Worm (Caenorhabditis elegans) whole organism, young adult: Measurements from ENCODE around the gene acdh-9.
"Not testable (repeated sequence)": the region's sequence is repeated elsewhere in the genome, so short reads cannot be mapped to it uniquely, and the experiment has no call there.

Source experiments
- B0019.2 ChIP-seq: fragments of 200-800 bp; sonication (Bioruptor generic); conservative IDR thresholded peaks from 2 replicates; pipeline ENCODE4 v1.3.6; 2022; ENCODE audit warnings: missing genetic modification reagents, missing genetic modification characterization, missing compliant biosample characterization
- B0035.1 ChIP-seq: sonication (generic microtip); optimal IDR thresholded peaks from 2 replicates; lab custom pipeline; 2016; ENCODE audit warnings: missing genetic modification characterization, mild to moderate bottlenecking, missing compliant biosample characterization, missing genotype, missing genetic modification reagents
- C17E4.6 ChIP-seq: fragments of 200-800 bp; sonication (Bioruptor generic); IDR thresholded peaks from 2 replicates; pipeline ENCODE4 v1.3.6; 2022; ENCODE audit warnings: missing genetic modification reagents, missing genetic modification characterization, missing compliant biosample characterization
- F10E7.11 ChIP-seq: sonication (generic microtip); optimal IDR thresholded peaks from 2 replicates; lab custom pipeline; 2017; ENCODE audit warnings: mild to moderate bottlenecking, missing genetic modification characterization, moderate library complexity, missing compliant biosample characterization
- F22D6.2 ChIP-seq: sonication (generic microtip); optimal IDR thresholded peaks from 2 replicates; lab custom pipeline; 2016; ENCODE audit warnings: mild to moderate bottlenecking, missing genetic modification characterization, missing compliant biosample characterization
- F37B4.10 ChIP-seq: fragments of 200-800 bp; sonication (Bioruptor generic); IDR thresholded peaks from 2 replicates; pipeline ENCODE4 v1.3.6; 2022; ENCODE audit warnings: missing genetic modification characterization, missing compliant biosample characterization
- F49E8.2 ChIP-seq: sonication (generic microtip); optimal IDR thresholded peaks from 3 replicates; lab custom pipeline; 2017; ENCODE audit warnings: missing genetic modification characterization, mild to moderate bottlenecking, missing compliant biosample characterization, antibody characterized with exemption, moderate library complexity; ENCODE audit not compliant: insufficient read depth
- F55B11.4 ChIP-seq: sonication (generic microtip); optimal IDR thresholded peaks from 2 replicates; lab custom pipeline; 2016; ENCODE audit warnings: missing compliant biosample characterization, missing genetic modification characterization, borderline replicate concordance; ENCODE audit not compliant: insufficient read depth
- T26A5.8 ChIP-seq: sonication (generic microtip); optimal IDR thresholded peaks from 2 replicates; lab custom pipeline; 2016; ENCODE audit warnings: missing genetic modification characterization, missing compliant biosample characterization
- Y79H2A.3 ChIP-seq: fragments of 200-800 bp; sonication (Bioruptor generic); conservative IDR thresholded peaks from 2 replicates; pipeline ENCODE4 v1.3.6; 2022; ENCODE audit warnings: missing genetic modification reagents, missing genetic modification characterization, missing compliant biosample characterization
- ZK185.1 ChIP-seq: sonication (generic microtip); optimal IDR thresholded peaks from 2 replicates; lab custom pipeline; 2016; ENCODE audit warnings: mild to moderate bottlenecking, missing genetic modification characterization, missing compliant biosample characterization; ENCODE audit not compliant: poor library complexity, severe bottlenecking
- akir-1 ChIP-seq: fragments of 200-800 bp; sonication (Bioruptor generic); optimal IDR thresholded peaks from 2 replicates; lab custom pipeline; 2018; ENCODE audit warnings: mild to moderate bottlenecking, missing genetic modification characterization, moderate library complexity, missing compliant biosample characterization
- athp-1 ChIP-seq: sonication (generic microtip); optimal IDR thresholded peaks from 2 replicates; lab custom pipeline; 2017; ENCODE audit warnings: mild to moderate bottlenecking, missing genetic modification characterization, missing compliant biosample characterization
- bed-1 ChIP-seq: fragments of 200-800 bp; sonication (Bioruptor generic); IDR thresholded peaks from 2 replicates; pipeline ENCODE4 v1.3.6; 2022; ENCODE audit warnings: missing genetic modification reagents, missing genetic modification characterization, missing compliant biosample characterization
- ccch-3 ChIP-seq: fragments of 200-800 bp; sonication (Bioruptor generic); optimal IDR thresholded peaks from 2 replicates; lab custom pipeline; 2018; ENCODE audit warnings: mild to moderate bottlenecking, missing genetic modification characterization, missing compliant biosample characterization
- ceh-27 ChIP-seq: fragments of 200-800 bp; sonication (Bioruptor generic); optimal IDR thresholded peaks from 2 replicates; lab custom pipeline; 2018; ENCODE audit warnings: mild to moderate bottlenecking, missing genetic modification characterization, moderate library complexity, missing compliant biosample characterization
- ceh-79 ChIP-seq: sonication (generic microtip); optimal IDR thresholded peaks from 2 replicates; lab custom pipeline; 2017; ENCODE audit warnings: mild to moderate bottlenecking, missing genetic modification characterization, missing compliant biosample characterization
- ceh-91 ChIP-seq: fragments of 200-800 bp; sonication (Bioruptor generic); IDR thresholded peaks from 2 replicates; pipeline ENCODE4 v1.3.6; 2022; ENCODE audit warnings: missing genetic modification reagents, missing genetic modification characterization, missing compliant biosample characterization
- chd-7 ChIP-seq: sonication (generic microtip); optimal IDR thresholded peaks from 2 replicates; lab custom pipeline; 2016; ENCODE audit warnings: mild to moderate bottlenecking, missing genetic modification characterization, moderate library complexity, missing compliant biosample characterization
- dpl-1 ChIP-seq: fragments of 150-350 bp; optimal IDR thresholded peaks from 2 replicates; lab custom pipeline; 2014; ENCODE audit warnings: missing biosample characterization, missing genetic modification reagents, missing genetic modification characterization
- fkh-3 ChIP-seq: sonication (generic microtip); optimal IDR thresholded peaks from 2 replicates; lab custom pipeline; 2016; ENCODE audit warnings: mild to moderate bottlenecking, missing genetic modification characterization, missing compliant biosample characterization
- him-1 ChIP-seq: sonication (generic microtip); optimal IDR thresholded peaks from 2 replicates; lab custom pipeline; 2016; ENCODE audit warnings: missing genotype, missing genetic modification reagents, missing genetic modification characterization, missing compliant biosample characterization
- hrde-1 ChIP-seq: sonication (generic microtip); optimal IDR thresholded peaks from 2 replicates; lab custom pipeline; 2016; ENCODE audit warnings: missing genetic modification characterization, mild to moderate bottlenecking, missing compliant biosample characterization, moderate library complexity, missing genotype, missing genetic modification reagents, borderline replicate concordance
- let-607 ChIP-seq, 2 experiments: fragments of 200-800 bp in 1 of 2; sonication (Bioruptor generic) in 1 of 2; sonication (generic microtip) in 1 of 2; optimal IDR thresholded peaks; 2 replicates each; lab custom pipeline; 2016 to 2018; ENCODE audit warnings: mild to moderate bottlenecking in 2 of 2, missing compliant biosample characterization in 2 of 2, missing genetic modification characterization in 2 of 2, moderate library complexity in 2 of 2, missing genotype in 1 of 2
- lin-40 ChIP-seq: sonication (generic microtip); optimal IDR thresholded peaks from 2 replicates; lab custom pipeline; 2016; ENCODE audit warnings: missing genetic modification characterization, mild to moderate bottlenecking, missing compliant biosample characterization, missing genotype, missing genetic modification reagents
- lsl-1 ChIP-seq: fragments of 200-800 bp; sonication (Bioruptor generic); optimal IDR thresholded peaks from 2 replicates; lab custom pipeline; 2018; ENCODE audit warnings: mild to moderate bottlenecking, missing genetic modification characterization, moderate library complexity, missing compliant biosample characterization
- mcd-1 ChIP-seq: fragments of 200-800 bp; sonication (Bioruptor generic); IDR thresholded peaks from 2 replicates; pipeline ENCODE4 v1.3.6; 2022; ENCODE audit warnings: missing genetic modification reagents, missing genetic modification characterization, missing compliant biosample characterization
- nhr-80 ChIP-seq: sonication (generic microtip); optimal IDR thresholded peaks from 2 replicates; lab custom pipeline; 2016; ENCODE audit warnings: missing genetic modification characterization, missing compliant biosample characterization
- rpc-1 ChIP-seq, 2 experiments: fragments of 150-350 bp in 1 of 2; sonication (generic microtip) in 1 of 2; optimal IDR thresholded peaks; 2 replicates each; lab custom pipeline; 2014 to 2018; ENCODE audit warnings: missing biosample characterization in 1 of 2, missing genetic modification characterization in 1 of 2, missing genetic modification reagents in 1 of 2, missing genotype in 1 of 2
- sdz-38 ChIP-seq: sonication (generic microtip); optimal IDR thresholded peaks from 2 replicates; lab custom pipeline; 2016; ENCODE audit warnings: missing genotype, missing genetic modification characterization, missing compliant biosample characterization
- somi-1 ChIP-seq: fragments of 200-800 bp; sonication (Bioruptor generic); optimal IDR thresholded peaks from 2 replicates; lab custom pipeline; 2018; ENCODE audit warnings: mild to moderate bottlenecking, missing genetic modification characterization, missing compliant biosample characterization
- sptf-2 ChIP-seq: fragments of 200-800 bp; sonication (Bioruptor generic); optimal IDR thresholded peaks from 2 replicates; lab custom pipeline; 2018; ENCODE audit warnings: mild to moderate bottlenecking, missing genetic modification characterization, missing compliant biosample characterization
- ztf-18 ChIP-seq: sonication (generic microtip); optimal IDR thresholded peaks from 2 replicates; lab custom pipeline; 2016; ENCODE audit warnings: missing genotype, mild to moderate bottlenecking, missing genetic modification characterization, missing compliant biosample characterization
- ztf-3 ChIP-seq: fragments of 200-800 bp; sonication (Bioruptor generic); optimal IDR thresholded peaks from 2 replicates; lab custom pipeline; 2018; ENCODE audit warnings: mild to moderate bottlenecking, missing genetic modification characterization, missing compliant biosample characterization

Gene acdh-9

ce11 chrII:823529-823928, 24.9 kb downstream of the acdh-9 start, which contains the start of gene F46F5.10:
TSS of gene F46F5.10 (plus strand) at chrII:823829.
- no peak for TF ChIP-seq somi-1 (GFP tag; lab: Kevin White, UChicago)
- no peak for TF ChIP-seq ceh-79 (tag; lab: Kevin White, UChicago)
- no peak for TF ChIP-seq lin-40 (tag; lab: Kevin White, UChicago)
- TF ChIP-seq Y79H2A.3 (GFP tag; lab: Robert Waterston, UW): no peak
- no peak for TF ChIP-seq him-1 (tag; lab: Kevin White, UChicago)
- no peak for TF ChIP-seq ceh-91 (GFP tag; lab: Robert Waterston, UW)
- TF ChIP-seq bed-1: no peak
- no peak for TF ChIP-seq let-607 (tag; optimal IDR thresholded peaks at IDR 0.05; lab: Kevin White, UChicago)
- TF ChIP-seq hrde-1 (tag; lab: Kevin White, UChicago): no peak
- TF ChIP-seq athp-1 (tag; lab: Kevin White, UChicago): no peak
- no peak for TF ChIP-seq C17E4.6
- no peak for TF ChIP-seq nhr-80
- no peak for TF ChIP-seq rpc-1 (optimal IDR thresholded peaks at IDR 0.05; lab: Kevin White, UChicago)
- no peak for TF ChIP-seq rpc-1 (tag; optimal IDR thresholded peaks at IDR 0.05; lab: Kevin White, UChicago)
- TF ChIP-seq B0035.1 (tag; lab: Kevin White, UChicago): no peak
- no peak for TF ChIP-seq lsl-1 (GFP tag; lab: Kevin White, UChicago)
- TF ChIP-seq F37B4.10 (GFP tag; lab: Robert Waterston, UW): no peak
- TF ChIP-seq ZK185.1 (tag; lab: Kevin White, UChicago): no peak

- not testable (repeated sequence) for TF ChIP-seq F22D6.2 (tag; lab: Kevin White, UChicago); ceh-27; sdz-38 (tag; lab: Kevin White, UChicago)
Measured at ce11 chrII:822730-823129, 25.7 kb downstream of the acdh-9 start, which contains the start of gene msrp-4. TSS of gene msrp-4 (minus strand) at chrII:822830.

DNA sequence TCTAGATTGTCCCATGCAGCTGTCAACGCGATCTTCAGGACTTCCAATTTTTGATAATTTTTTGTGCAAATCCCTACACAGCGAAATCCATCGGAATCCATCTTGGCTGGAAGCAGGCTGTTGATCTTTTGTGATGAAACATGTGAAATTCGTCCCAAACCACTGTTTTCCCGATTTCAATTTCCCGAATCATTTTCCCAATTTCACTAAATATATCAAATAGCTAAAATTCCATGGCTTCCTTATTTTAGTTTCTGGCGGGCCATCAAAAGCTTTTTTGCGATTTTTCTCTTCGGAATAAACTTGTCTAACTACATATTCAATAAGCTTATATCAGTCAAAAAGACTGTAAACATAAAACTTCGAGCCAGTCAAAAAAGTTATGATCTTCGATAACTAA, 26.9 kb downstream of the acdh-9 start, which contains the start of gene F46F5.8:
Gene F46F5.8 (minus strand): TSS at position 101 of the 400 bp plus-strand sequence.
- no peak for TF ChIP-seq mcd-1 (GFP tag; lab: Robert Waterston, UW)

- TF ChIP-seq chd-7 (no peak), fkh-3 (tag; lab: Kevin White, UChicago) (no peak), ztf-18 (tag; lab: Kevin White, UChicago) (no peak), ccch-3 (GFP tag; lab: Kevin White, UChicago) (no peak), T26A5.8 (no peak), let-607 (tag; optimal IDR thresholded peaks at IDR 0.05; lab: Kevin White, UChicago) (no peak), B0019.2 (no peak), lsl-1 (GFP tag; lab: Kevin White, UChicago) (no peak), ztf-3 (GFP tag; lab: Kevin White, UChicago) (no peak), sptf-2 (no peak), dpl-1 (no peak), akir-1 (GFP tag; lab: Kevin White, UChicago) (no peak), F10E7.11 (tag; lab: Kevin White, UChicago) (no peak), F49E8.2 (tag; lab: Kevin White, UChicago) (no peak), F55B11.4 (no peak)
- TF ChIP-seq, all 124 proteins: peak for 0
Measured at ce11 chrII:820519-820918, 27.9 kb downstream of the acdh-9 start, which contains the start of gene F46F5.7. TSS of gene F46F5.7 (minus strand) at chrII:820619.
